Worm (Caenorhabditis elegans) whole organism, L4/young adult: ENCODE results near the gene F47B10.9.

Source experiments
- W03F9.2 ChIP-seq: fragments of 150-350 bp; optimal IDR thresholded peaks from 2 replicates; lab custom pipeline; 2014; ENCODE audit warnings: missing biosample characterization, missing genetic modification characterization
- dao-5 ChIP-seq: sonication (generic microtip); optimal IDR thresholded peaks from 2 replicates; lab custom pipeline; 2016; ENCODE audit warnings: missing genotype, missing genetic modification characterization, moderate library complexity, missing compliant biosample characterization
- him-1 ChIP-seq: sonication (generic microtip); optimal IDR thresholded peaks from 2 replicates; lab custom pipeline; 2016; ENCODE audit warnings: missing genotype, missing genetic modification reagents, missing genetic modification characterization, missing compliant biosample characterization

ce11 chrX:10919613-10920012 is 5.7 kb upstream of the F47B10.9 start, which contains the start of gene nstp-9:
- TF ChIP-seq him-1 (tag; lab: Kevin White, UChicago) (no peak), W03F9.2 (tag; lab: Kevin White, UChicago) (no peak), dao-5 (no peak)
